Fruit fly (Drosophila melanogaster): ENCODE results near the gene moi.

moi gene

dm6 chr3R:18242089-18242955 lies 13.0 kb upstream of the moi start, which contains the start of the genes CG7156 and 14-3-3epsilon (continued):
- TF ChIP-seq dm (GFP tag; optimal IDR thresholded peaks at IDR 0.05) (peak; percentile 49), ems (GFP tag; optimal IDR thresholded peaks at IDR 0.05) (no peak), BEAF-32 (GFP tag; optimal IDR thresholded peaks at IDR 0.05) (peak; percentile 92), Dad (GFP tag; optimal IDR thresholded peaks at IDR 0.05) (no peak), sr (GFP tag; IDR thresholded peaks at IDR 0.05) (no peak), tna (GFP tag; IDR thresholded peaks at IDR 0.05; ENCODE audit: partially characterized antibody) (no peak), CG8281 (tag; optimal IDR thresholded peaks at IDR 0.05) (no peak), CkIIα-i1 (GFP tag; IDR thresholded peaks at IDR 0.05) (no peak), CG12659 (GFP tag; optimal IDR thresholded peaks at IDR 0.05) (peak; percentile 68), CG7987 (GFP tag; optimal IDR thresholded peaks at IDR 0.05) (peak; percentile 17), yki (optimal IDR thresholded peaks at IDR 0.05) (no peak), wdn (GFP tag; IDR thresholded peaks at IDR 0.05) (no peak), gsb (GFP tag; IDR thresholded peaks at IDR 0.05) (no peak), CG15601 (tag; optimal IDR thresholded peaks at IDR 0.05) (peak; percentile 71), nom (GFP tag; optimal IDR thresholded peaks at IDR 0.05) (peak; percentile 41), CG1233 (GFP tag; optimal IDR thresholded peaks at IDR 0.05) (peak; percentile 15), tx (GFP tag; optimal IDR thresholded peaks at IDR 0.05) (no peak), CG3838 (GFP tag; optimal IDR thresholded peaks at IDR 0.05) (peak; percentile 14), row (GFP tag; IDR thresholded peaks at IDR 0.05) (peak; percentile 35), hth (optimal IDR thresholded peaks at IDR 0.05) (no peak), bigmax (GFP tag; optimal IDR thresholded peaks at IDR 0.05) (no peak), CG13123 (GFP tag; optimal IDR thresholded peaks at IDR 0.05) (no peak), CG16863 (GFP tag; optimal IDR thresholded peaks at IDR 0.05) (peak; percentile 4), emc (GFP tag; optimal IDR thresholded peaks at IDR 0.05) (no peak), ranshi (GFP tag; IDR thresholded peaks at IDR 0.05) (peak; percentile 50; the same call in 1 of the 2 replicates), kni (GFP tag; optimal IDR thresholded peaks at IDR 0.05) (no peak), stwl (tag; optimal IDR thresholded peaks at IDR 0.05) (peak; percentile 12), jigr1 (GFP tag; IDR thresholded peaks at IDR 0.05) (no peak; the same call in 2 of the 3 replicates), CG17186 (GFP tag; optimal IDR thresholded peaks at IDR 0.05) (peak; percentile 94), hbn (GFP tag; IDR thresholded peaks at IDR 0.05; ENCODE audit: partially characterized antibody) (0 out of 2 replicates have a peak, but pooled peaks have one; percentile 32), Gsc (GFP tag; IDR thresholded peaks at IDR 0.05) (no peak), abd-A (tag; optimal IDR thresholded peaks at IDR 0.05) (no peak), Nf-YC (tag; optimal IDR thresholded peaks at IDR 0.05) (peak; percentile 49), pros (GFP tag; optimal IDR thresholded peaks at IDR 0.05) (no peak), CG14441 (GFP tag; IDR thresholded peaks at IDR 0.05) (no peak), CG8765 (GFP tag; IDR thresholded peaks at IDR 0.05) (no peak), CHES-1-like (GFP tag; optimal IDR thresholded peaks at IDR 0.05) (peak; percentile 32), CG13894 (tag; optimal IDR thresholded peaks at IDR 0.05) (no peak), fd64A (GFP tag; optimal IDR thresholded peaks at IDR 0.05) (no peak), NfI (GFP tag; optimal IDR thresholded peaks at IDR 0.05) (peak; percentile 47), Scr (GFP tag; IDR thresholded peaks at IDR 0.05; ENCODE audit: partially characterized antibody) (peak; percentile 74), chif (GFP tag; optimal IDR thresholded peaks at IDR 0.05) (peak in 1 of 2 experiments; percentile 30), CG8359 (GFP tag; optimal IDR thresholded peaks at IDR 0.05; ENCODE audit: borderline replicate concordance) (no peak), Antp (GFP tag; optimal IDR thresholded peaks at IDR 0.05) (peak; percentile 2), Taf1 (GFP tag; IDR thresholded peaks at IDR 0.05) (no peak)

Measured in whole organism, embryonic.